Worm (Caenorhabditis elegans): ENCODE results near the gene Y73C8C.4.

DNA sequence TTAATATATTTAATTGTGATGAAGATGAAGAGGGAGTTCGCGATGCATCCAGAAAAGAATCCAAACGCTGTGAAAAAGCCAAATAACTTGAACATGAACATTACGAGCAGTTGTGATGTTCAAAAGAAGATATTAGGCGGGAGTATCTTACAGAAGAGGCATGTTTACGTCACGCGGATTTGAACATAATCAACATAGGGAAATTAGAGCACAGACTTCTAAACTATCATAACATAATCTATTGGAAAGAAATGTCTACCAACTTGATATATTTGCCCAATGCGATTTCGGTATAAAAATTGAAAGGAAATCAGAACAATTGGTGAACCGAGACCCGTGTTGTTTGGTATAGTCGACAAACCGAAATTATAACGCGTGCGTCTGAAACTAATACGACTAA, 2.2 kb upstream of the Y73C8C.4 start, which contains the start of gene str-66:
- TF ChIP-seq pha-4 (tag; optimal IDR thresholded peaks at IDR 0.05) (no peak), nhr-237 (tag; optimal IDR thresholded peaks at IDR 0.05) (no peak), ceh-83 (GFP tag; optimal IDR thresholded peaks at IDR 0.05) (no peak), cnd-1 (tag; optimal IDR thresholded peaks at IDR 0.05) (no peak), nhr-76 (tag; optimal IDR thresholded peaks at IDR 0.05) (no peak), snpc-4 (tag; optimal IDR thresholded peaks at IDR 0.05) (no peak), sptf-1 (tag; optimal IDR thresholded peaks at IDR 0.05) (no peak), elt-1 (tag; optimal IDR thresholded peaks at IDR 0.05; ENCODE audit: borderline replicate concordance, insufficient read depth) (no peak), lsy-2 (tag; optimal IDR thresholded peaks at IDR 0.05) (no peak)
